Fruit fly (Drosophila melanogaster): ENCODE measurements around the gene CG31777.

Gene CG31777

dm6 chr2L:3706963-3707362 is at the start of gene CG31777:
Gene CG31777 (minus strand): TSS chr2L:3707063.
- TF ChIP-seq dl (GFP tag; optimal IDR thresholded peaks at IDR 0.05; ENCODE audit: insufficient read depth in 1 of 2, partially characterized antibody in 2 of 2) (no peak), fru (GFP tag; optimal IDR thresholded peaks at IDR 0.05) (no peak), OdsH (GFP tag; optimal IDR thresholded peaks at IDR 0.05) (no peak), Hnf4 (GFP tag; optimal IDR thresholded peaks at IDR 0.05) (no peak), CrebA (GFP tag; optimal IDR thresholded peaks at IDR 0.05; ENCODE audit: borderline replicate concordance) (no peak), usp (GFP tag; optimal IDR thresholded peaks at IDR 0.05) (no peak), sv (GFP tag; optimal IDR thresholded peaks at IDR 0.05) (no peak), Rel (GFP tag; optimal IDR thresholded peaks at IDR 0.05) (no peak), Rel (tag; optimal IDR thresholded peaks at IDR 0.05) (no peak), foxo (GFP tag; optimal IDR thresholded peaks at IDR 0.05) (no peak), dmrt93B (GFP tag; optimal IDR thresholded peaks at IDR 0.05) (no peak), Dfd (GFP tag; optimal IDR thresholded peaks at IDR 0.05) (no peak), Abd-B (GFP tag; optimal IDR thresholded peaks at IDR 0.05) (no peak), Sp1 (GFP tag; optimal IDR thresholded peaks at IDR 0.05) (no peak), CG32264 (GFP tag; optimal IDR thresholded peaks at IDR 0.05) (no peak), Jra (GFP tag; optimal IDR thresholded peaks at IDR 0.05) (no peak), br (GFP tag; optimal IDR thresholded peaks at IDR 0.05) (no peak), Hr83 (GFP tag; optimal IDR thresholded peaks at IDR 0.05; ENCODE audit: poor library complexity, severe bottlenecking) (no peak)

DNA sequence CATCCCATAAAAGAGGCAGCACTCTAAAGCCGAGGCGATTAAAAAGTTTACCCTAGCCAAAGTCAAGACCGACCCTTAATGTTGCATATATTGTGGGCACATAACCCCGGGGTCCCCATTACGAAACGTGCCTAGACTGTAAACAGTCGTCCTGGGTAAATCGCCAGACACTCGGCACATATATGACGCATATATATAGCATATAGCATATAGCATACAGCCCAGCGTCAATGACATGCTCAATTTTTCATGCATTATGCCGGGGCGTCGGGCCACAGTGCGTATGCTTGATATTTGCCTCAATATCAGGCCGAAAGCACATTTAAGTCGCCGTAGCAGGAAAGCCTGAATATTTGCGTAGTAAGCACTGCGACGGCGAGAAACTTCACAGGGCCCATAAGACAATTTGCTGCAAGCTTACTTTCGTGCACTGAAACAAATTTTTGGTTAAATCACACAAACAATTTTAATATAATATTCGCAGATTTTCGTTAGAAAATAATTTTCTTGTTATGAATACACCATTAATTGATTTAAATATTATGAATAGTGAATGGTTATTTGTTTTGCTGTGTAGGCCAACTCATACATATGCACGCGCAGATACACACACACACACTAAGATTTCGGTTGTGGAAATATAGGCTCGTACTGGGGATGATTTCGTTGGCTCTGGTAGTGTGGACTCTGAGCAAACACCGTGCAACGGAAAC is 48.1 kb upstream of the CG31777 start:
- TF ChIP-seq HLH106 (tag; optimal IDR thresholded peaks at IDR 0.05) (no peak), Vsx2 (GFP tag; optimal IDR thresholded peaks at IDR 0.05; ENCODE audit: partially characterized antibody) (no peak)

DNA sequence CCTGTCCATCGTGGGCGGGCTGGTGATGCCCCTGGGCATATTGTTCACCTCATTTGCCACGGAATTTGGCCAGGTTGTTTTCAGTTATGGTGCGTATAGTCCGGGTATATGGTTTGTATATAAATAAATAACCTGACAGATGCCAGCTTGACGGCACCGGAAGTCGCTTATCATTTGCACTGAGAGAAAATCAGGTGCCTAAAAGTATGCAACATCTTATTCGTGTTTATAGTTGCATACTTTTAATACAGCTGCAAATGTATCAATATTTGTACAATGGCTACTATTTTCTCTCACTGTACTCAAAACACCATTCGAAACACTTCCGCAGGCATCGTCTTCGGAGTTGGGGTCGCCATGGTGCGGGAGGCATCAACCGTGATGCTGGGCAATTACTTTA is 41.8 kb upstream of the CG31777 start:
- no peak for TF ChIP-seq ey (GFP tag; optimal IDR thresholded peaks at IDR 0.05)
- TF ChIP-seq h (GFP tag; optimal IDR thresholded peaks at IDR 0.05) = peak; percentile 3
- no peak for TF ChIP-seq Vsx2 (GFP tag; optimal IDR thresholded peaks at IDR 0.05; ENCODE audit: partially characterized antibody)
- TF ChIP-seq dmrt93B (GFP tag; optimal IDR thresholded peaks at IDR 0.05) = no peak
- peak; percentile 31 for TF ChIP-seq Myc (optimal IDR thresholded peaks at IDR 0.05)
- TF ChIP-seq Dfd (GFP tag; optimal IDR thresholded peaks at IDR 0.05) = no peak
- TF ChIP-seq rgr (GFP tag; optimal IDR thresholded peaks at IDR 0.05) = peak; percentile 16

DNA sequence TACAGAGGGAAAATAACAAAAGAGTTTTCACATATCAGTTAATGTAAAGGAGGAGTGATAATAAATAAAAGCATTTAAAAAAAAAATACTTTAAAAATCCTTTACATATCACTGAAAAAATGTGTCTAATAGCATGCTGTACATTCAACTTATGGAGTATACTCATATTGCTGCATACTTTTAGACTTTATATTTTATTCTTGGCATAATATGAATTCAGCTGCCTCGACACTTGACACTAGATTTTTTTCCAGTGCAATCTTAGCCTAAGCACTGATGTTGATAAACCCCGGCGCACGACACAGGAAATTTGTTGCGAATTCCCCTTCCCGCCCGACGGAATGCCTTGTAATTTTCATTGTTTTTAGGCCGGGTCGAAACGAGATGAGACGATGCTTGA is 33.6 kb upstream of the CG31777 start:
- TF ChIP-seq dmrt93B (GFP tag; optimal IDR thresholded peaks at IDR 0.05) = no peak
- TF ChIP-seq woc (GFP tag; optimal IDR thresholded peaks at IDR 0.05) = no peak
- no peak for TF ChIP-seq OdsH (GFP tag; optimal IDR thresholded peaks at IDR 0.05)
- TF ChIP-seq Hr83 (GFP tag; optimal IDR thresholded peaks at IDR 0.05; ENCODE audit: poor library complexity, severe bottlenecking) = no peak
- TF ChIP-seq ey (GFP tag; optimal IDR thresholded peaks at IDR 0.05) = no peak
- TF ChIP-seq brk (GFP tag; optimal IDR thresholded peaks at IDR 0.05) = no peak
- TF ChIP-seq CG9705 (GFP tag; optimal IDR thresholded peaks at IDR 0.05) = no peak
- TF ChIP-seq Rel (GFP tag; optimal IDR thresholded peaks at IDR 0.05) = no peak
- TF ChIP-seq Rel (tag; optimal IDR thresholded peaks at IDR 0.05) = no peak
- no peak for TF ChIP-seq Jra (GFP tag; optimal IDR thresholded peaks at IDR 0.05)
- no peak for TF ChIP-seq sv (GFP tag; optimal IDR thresholded peaks at IDR 0.05)

dm6 chr2L:3737682-3738081 is 30.8 kb upstream of the CG31777 start:
- TF ChIP-seq GATAd (GFP tag; optimal IDR thresholded peaks at IDR 0.05) (no peak), Mio (GFP tag; optimal IDR thresholded peaks at IDR 0.05) (no peak), Jra (GFP tag; optimal IDR thresholded peaks at IDR 0.05) (no peak), OdsH (GFP tag; optimal IDR thresholded peaks at IDR 0.05) (no peak), Dfd (GFP tag; optimal IDR thresholded peaks at IDR 0.05) (no peak), tai (GFP tag; optimal IDR thresholded peaks at IDR 0.05) (no peak), Dif (GFP tag; optimal IDR thresholded peaks at IDR 0.05; ENCODE audit: partially characterized antibody) (no peak), jim (GFP tag; optimal IDR thresholded peaks at IDR 0.05) (no peak), Sp1 (GFP tag; optimal IDR thresholded peaks at IDR 0.05) (no peak), Hr83 (GFP tag; optimal IDR thresholded peaks at IDR 0.05; ENCODE audit: poor library complexity, severe bottlenecking) (no peak), Vsx2 (GFP tag; optimal IDR thresholded peaks at IDR 0.05; ENCODE audit: partially characterized antibody) (no peak)

Measured in whole organism, wandering third instar larva.